Worm (Caenorhabditis elegans) whole organism, late embryonic: ENCODE results near the gene srd-35.

Experiments
- C08G9.2 ChIP-seq: sonication (generic microtip); optimal IDR thresholded peaks from 2 replicates; lab custom pipeline; 2016; ENCODE audit warnings: mild to moderate bottlenecking, missing genetic modification characterization, moderate library complexity, missing compliant biosample characterization
- K02D7.2 ChIP-seq: sonication (generic microtip); optimal IDR thresholded peaks from 2 replicates; lab custom pipeline; 2017; ENCODE audit warnings: mild to moderate bottlenecking, missing genetic modification characterization, missing compliant biosample characterization
- K09A11.1 ChIP-seq: sonication (generic microtip); optimal IDR thresholded peaks from 2 replicates; lab custom pipeline; 2017; ENCODE audit warnings: antibody characterized with exemption, mild to moderate bottlenecking, missing genetic modification characterization, missing compliant biosample characterization; ENCODE audit not compliant: insufficient read depth
- ahr-1 ChIP-seq: sonication (generic microtip); optimal IDR thresholded peaks from 2 replicates; lab custom pipeline; 2016; ENCODE audit warnings: missing genetic modification characterization, missing compliant biosample characterization
- ceh-18 ChIP-seq: sonication (generic microtip); optimal IDR thresholded peaks from 2 replicates; lab custom pipeline; 2016; ENCODE audit warnings: missing genetic modification characterization, missing compliant biosample characterization
- ceh-19 ChIP-seq: fragments of 200-800 bp; sonication (Bioruptor generic); optimal IDR thresholded peaks from 2 replicates; lab custom pipeline; 2018; ENCODE audit warnings: mild to moderate bottlenecking, missing genetic modification characterization, missing compliant biosample characterization
- ceh-2 ChIP-seq: sonication (generic microtip); optimal IDR thresholded peaks from 2 replicates; lab custom pipeline; 2016; ENCODE audit warnings: missing genotype, missing genetic modification characterization, missing compliant biosample characterization
- ceh-22 ChIP-seq: sonication (generic microtip); optimal IDR thresholded peaks from 2 replicates; lab custom pipeline; 2017; ENCODE audit warnings: missing biosample characterization, missing genetic modification characterization
- ceh-24 ChIP-seq: sonication (generic microtip); optimal IDR thresholded peaks from 2 replicates; lab custom pipeline; 2016; ENCODE audit warnings: mild to moderate bottlenecking, missing genetic modification characterization, missing compliant biosample characterization
- ceh-31 ChIP-seq: sonication (generic microtip); optimal IDR thresholded peaks from 2 replicates; lab custom pipeline; 2016; ENCODE audit warnings: missing genetic modification characterization, missing compliant biosample characterization
- ceh-34 ChIP-seq: sonication (generic microtip); optimal IDR thresholded peaks from 2 replicates; lab custom pipeline; 2016; ENCODE audit warnings: mild to moderate bottlenecking, missing genetic modification characterization, missing compliant biosample characterization
- ceh-45 ChIP-seq: fragments of 200-800 bp; sonication (Bioruptor generic); IDR thresholded peaks from 2 replicates; pipeline ENCODE4 v1.3.6; 2022; ENCODE audit warnings: missing genetic modification reagents, missing genetic modification characterization, missing compliant biosample characterization
- ceh-48 ChIP-seq: sonication (generic microtip); optimal IDR thresholded peaks from 2 replicates; lab custom pipeline; 2016; ENCODE audit warnings: missing genetic modification characterization, inconsistent platforms, missing compliant biosample characterization
- ceh-9 ChIP-seq: sonication (generic microtip); optimal IDR thresholded peaks from 2 replicates; lab custom pipeline; 2016; ENCODE audit warnings: mild to moderate bottlenecking, missing genetic modification characterization, inconsistent platforms, missing compliant biosample characterization
- che-1 ChIP-seq: sonication (generic microtip); optimal IDR thresholded peaks from 2 replicates; lab custom pipeline; 2016; ENCODE audit warnings: mild to moderate bottlenecking, missing genetic modification characterization, missing compliant biosample characterization
- elt-2 ChIP-seq: sonication (generic microtip); optimal IDR thresholded peaks from 2 replicates; lab custom pipeline; 2016; ENCODE audit warnings: missing genetic modification reagents, missing genetic modification characterization, missing compliant biosample characterization
- ets-4 ChIP-seq: sonication (generic microtip); optimal IDR thresholded peaks from 2 replicates; lab custom pipeline; 2016; ENCODE audit warnings: missing genetic modification characterization, missing compliant biosample characterization
- fkh-10 ChIP-seq: fragments of 150-350 bp; optimal IDR thresholded peaks from 2 replicates; lab custom pipeline; 2014; ENCODE audit warnings: missing biosample characterization, missing genetic modification reagents, missing genetic modification characterization
- fkh-6 ChIP-seq: sonication (generic microtip); optimal IDR thresholded peaks from 2 replicates; lab custom pipeline; 2016; ENCODE audit warnings: missing genetic modification characterization, missing compliant biosample characterization
- gmeb-2 ChIP-seq: sonication (generic microtip); optimal IDR thresholded peaks from 2 replicates; lab custom pipeline; 2016; ENCODE audit warnings: missing genetic modification characterization, inconsistent platforms, missing compliant biosample characterization
- hlh-30 ChIP-seq: sonication (generic microtip); optimal IDR thresholded peaks from 2 replicates; lab custom pipeline; 2017; ENCODE audit warnings: antibody characterized with exemption, missing genetic modification characterization, missing compliant biosample characterization; ENCODE audit not compliant: insufficient read depth
- hlh-6 ChIP-seq: sonication (generic microtip); optimal IDR thresholded peaks from 2 replicates; lab custom pipeline; 2016; ENCODE audit warnings: missing genotype, missing genetic modification characterization, missing compliant biosample characterization
- lim-6 ChIP-seq: sonication (generic microtip); optimal IDR thresholded peaks from 2 replicates; lab custom pipeline; 2016; ENCODE audit warnings: missing genetic modification characterization, missing compliant biosample characterization
- lin-11 ChIP-seq: fragments of 200-800 bp; sonication (Bioruptor generic); optimal IDR thresholded peaks from 2 replicates; lab custom pipeline; 2018; ENCODE audit warnings: mild to moderate bottlenecking, missing genetic modification characterization, missing compliant biosample characterization
- madf-2 ChIP-seq: sonication (generic microtip); optimal IDR thresholded peaks from 2 replicates; lab custom pipeline; 2017; ENCODE audit warnings: missing genetic modification characterization, missing compliant biosample characterization
- nfya-1 ChIP-seq: sonication (generic microtip); optimal IDR thresholded peaks from 2 replicates; lab custom pipeline; 2017; ENCODE audit warnings: missing genetic modification characterization, mild to moderate bottlenecking, missing compliant biosample characterization, antibody characterized with exemption, moderate library complexity
- nhr-232 ChIP-seq: sonication (generic microtip); optimal IDR thresholded peaks from 2 replicates; lab custom pipeline; 2016; ENCODE audit warnings: missing genetic modification characterization, missing compliant biosample characterization
- odd-2 ChIP-seq: sonication (generic microtip); optimal IDR thresholded peaks from 2 replicates; lab custom pipeline; 2017; ENCODE audit warnings: antibody characterized with exemption, mild to moderate bottlenecking, missing genetic modification characterization, missing compliant biosample characterization
- pag-3 ChIP-seq: sonication (generic microtip); optimal IDR thresholded peaks from 2 replicates; lab custom pipeline; 2016; ENCODE audit warnings: missing compliant biosample characterization, missing genetic modification characterization, borderline replicate concordance
- pros-1 ChIP-seq: fragments of 150-350 bp; optimal IDR thresholded peaks from 2 replicates; lab custom pipeline; 2014; ENCODE audit warnings: missing biosample characterization, missing genetic modification reagents, missing genetic modification characterization
- sdc-2 ChIP-seq: sonication (generic microtip); optimal IDR thresholded peaks from 2 replicates; lab custom pipeline; 2016; ENCODE audit warnings: missing genotype, missing genetic modification characterization, missing compliant biosample characterization
- sox-4 ChIP-seq: sonication (generic microtip); optimal IDR thresholded peaks from 2 replicates; lab custom pipeline; 2017; ENCODE audit warnings: mild to moderate bottlenecking, missing genetic modification characterization, inconsistent platforms, missing compliant biosample characterization
- syd-9 ChIP-seq: sonication (generic microtip); optimal IDR thresholded peaks from 2 replicates; lab custom pipeline; 2016; ENCODE audit warnings: mild to moderate bottlenecking, missing genetic modification characterization, moderate library complexity, missing compliant biosample characterization
- tbx-2 ChIP-seq: sonication (generic microtip); optimal IDR thresholded peaks from 2 replicates; lab custom pipeline; 2016; ENCODE audit warnings: missing genetic modification characterization, missing compliant biosample characterization
- ttx-3 ChIP-seq: sonication (generic microtip); optimal IDR thresholded peaks from 2 replicates; lab custom pipeline; 2016; ENCODE audit warnings: missing genetic modification reagents, missing genetic modification characterization, missing compliant biosample characterization
- unc-86 ChIP-seq: sonication (generic microtip); optimal IDR thresholded peaks from 2 replicates; lab custom pipeline; 2016; ENCODE audit warnings: missing genetic modification characterization, missing compliant biosample characterization
- zip-5 ChIP-seq: sonication (generic microtip); optimal IDR thresholded peaks from 2 replicates; lab custom pipeline; 2016; ENCODE audit warnings: missing genetic modification characterization, missing compliant biosample characterization

The srd-35 gene

ce11 chrV:12992891-12993290 lies 28.7 kb downstream of the srd-35 start, which contains the start of the genes F15B9.11 and dsl-7:
F15B9.11 (minus strand) TSS chrV:12992895.
dsl-7 (plus strand) TSS chrV:12993150.
- no peak for TF ChIP-seq hlh-6
- TF ChIP-seq syd-9 (tag; lab: Kevin White, UChicago), result no peak
- no peak for TF ChIP-seq fkh-10 (GFP tag; lab: Kevin White, UChicago)
- TF ChIP-seq ceh-22 (tag; lab: Kevin White, UChicago), result no peak
- no peak for TF ChIP-seq ceh-18 (tag; lab: Kevin White, UChicago)
- TF ChIP-seq ceh-2 (tag; lab: Kevin White, UChicago), result no peak
- no peak for TF ChIP-seq pros-1 (tag; lab: Kevin White, UChicago)
- no peak for TF ChIP-seq fkh-6 (tag; lab: Kevin White, UChicago)
- no peak for TF ChIP-seq elt-2 (tag; lab: Kevin White, UChicago)
- no peak for TF ChIP-seq gmeb-2 (tag; lab: Kevin White, UChicago)
- TF ChIP-seq zip-5 (tag; lab: Kevin White, UChicago), result no peak
- TF ChIP-seq pag-3, result no peak
- TF ChIP-seq ceh-24 (tag; lab: Kevin White, UChicago), result no peak
- TF ChIP-seq madf-2 (tag; lab: Kevin White, UChicago), result no peak
- TF ChIP-seq ceh-19 (GFP tag; lab: Kevin White, UChicago), result no peak
- no peak for TF ChIP-seq ceh-45

DNA sequence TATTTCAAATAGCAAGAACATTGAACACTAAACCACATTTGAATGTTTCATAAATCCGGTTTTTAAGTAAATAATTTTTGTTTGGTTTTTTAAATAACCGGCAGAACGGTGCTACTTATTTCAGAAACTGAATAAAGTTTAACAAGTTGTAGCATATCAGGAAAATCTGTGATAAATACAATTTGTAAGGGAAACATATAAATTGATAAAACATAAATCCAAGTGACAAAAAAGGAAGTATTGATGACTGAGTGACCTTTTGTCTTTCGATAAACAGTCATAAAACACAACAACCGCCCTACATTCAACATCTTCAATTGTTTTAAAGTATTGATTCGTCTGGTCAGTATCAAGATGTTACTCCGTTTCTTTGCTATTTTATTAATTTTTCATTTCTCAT lies 31.1 kb downstream of the srd-35 start, which contains the start of gene far-5:
TSS of gene far-5 (plus strand) at position 301 of the 400 bp plus-strand sequence.
- TF ChIP-seq sox-4 (tag; lab: Kevin White, UChicago) (no peak), unc-86 (tag; lab: Kevin White, UChicago) (no peak), hlh-30 (tag; lab: Kevin White, UChicago) (no peak), ceh-31 (tag; lab: Kevin White, UChicago) (no peak), che-1 (tag; lab: Kevin White, UChicago) (no peak)

- TF ChIP-seq ceh-34 (no peak), ttx-3 (no peak), tbx-2 (no peak), nfya-1 (tag; lab: Kevin White, UChicago) (no peak), nhr-232 (no peak), C08G9.2 (tag; lab: Kevin White, UChicago) (no peak), ahr-1 (tag; lab: Kevin White, UChicago) (no peak), gmeb-2 (tag; lab: Kevin White, UChicago) (no peak), K09A11.1 (tag; lab: Kevin White, UChicago) (no peak), ceh-48 (tag; lab: Kevin White, UChicago) (no peak), ceh-45 (no peak), ets-4 (tag; lab: Kevin White, UChicago) (no peak)
Measured at ce11 chrV:12997422-12997821, 33.2 kb downstream of the srd-35 start, which contains the start of gene far-3. far-3 (minus strand) TSS chrV:12997522.

- TF ChIP-seq ahr-1 (tag; lab: Kevin White, UChicago), result no peak
- TF ChIP-seq lim-6 (tag; lab: Kevin White, UChicago), result no peak
- no peak for TF ChIP-seq ceh-9
- no peak for TF ChIP-seq ceh-22 (tag; lab: Kevin White, UChicago)
- no peak for TF ChIP-seq lin-11
- TF ChIP-seq madf-2 (tag; lab: Kevin White, UChicago), result no peak
- no peak for TF ChIP-seq K02D7.2 (tag; lab: Kevin White, UChicago)
- TF ChIP-seq ets-4 (tag; lab: Kevin White, UChicago), result no peak
- no peak for TF ChIP-seq gmeb-2 (tag; lab: Kevin White, UChicago)
- no peak for TF ChIP-seq ceh-31 (tag; lab: Kevin White, UChicago)
- TF ChIP-seq sdc-2 (tag; lab: Kevin White, UChicago), result no peak
- TF ChIP-seq C08G9.2 (tag; lab: Kevin White, UChicago), result no peak
- TF ChIP-seq odd-2, result no peak
Measured at ce11 chrV:12999559-12999958, 35.4 kb downstream of the srd-35 start, which contains the start of gene far-4. far-4 (minus strand) TSS chrV:12999659.
